Worm (Caenorhabditis elegans): ENCODE measurements around the gene zig-3.

zig-3 gene

DNA sequence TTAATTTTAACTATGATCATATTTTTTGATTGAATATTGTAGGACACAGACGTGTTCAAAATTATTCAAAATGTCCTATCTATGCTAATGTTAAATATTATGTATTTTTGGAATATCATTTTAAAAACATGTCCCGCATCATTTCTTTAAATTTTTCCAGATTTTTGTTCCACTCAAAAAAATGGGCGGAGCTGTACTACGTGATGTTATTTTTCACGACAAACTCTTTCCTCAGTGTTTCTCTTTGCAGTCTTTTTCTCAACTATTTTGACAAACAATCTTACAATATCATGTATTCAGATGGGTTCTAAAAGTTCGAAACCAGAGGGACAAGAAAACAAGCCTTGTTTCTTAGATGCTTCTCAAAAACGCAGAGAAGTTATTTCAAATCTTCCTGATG lies 45.9 kb downstream of the zig-3 start, which contains the start of gene F45E1.5 (continued):
- TF ChIP-seq B0261.1 (tag; optimal IDR thresholded peaks at IDR 0.05) = no peak

DNA sequence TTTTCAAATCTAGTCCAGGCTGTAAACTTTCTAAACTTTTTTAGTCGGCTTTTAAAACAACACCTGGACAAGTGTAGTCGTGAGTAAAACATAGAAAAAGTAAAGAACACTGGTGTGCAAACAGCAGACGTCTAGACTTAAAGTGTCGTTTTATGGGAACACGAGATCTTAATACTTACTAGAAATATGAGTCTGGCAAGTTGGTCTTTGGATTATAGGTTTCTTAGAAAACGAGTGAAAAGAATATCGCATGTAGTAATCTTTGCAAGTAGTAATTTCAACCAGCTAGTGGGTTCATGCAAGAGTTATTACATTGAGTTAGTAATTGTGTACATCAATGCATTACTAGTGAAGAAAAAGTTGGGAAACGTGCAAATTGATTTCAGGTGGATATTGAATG lies 46.9 kb downstream of the zig-3 start:
- TF ChIP-seq Y67H2A.10 (GFP tag; conservative IDR thresholded peaks at IDR 0.05) (no peak), C06A6.2 (GFP tag; conservative IDR thresholded peaks at IDR 0.05) (no peak), D2030.7 (GFP tag; IDR thresholded peaks at IDR 0.05) (no peak), attf-5 (GFP tag; optimal IDR thresholded peaks at IDR 0.05) (no peak), unc-62 (GFP tag; optimal IDR thresholded peaks at IDR 0.05) (no peak), lin-26 (GFP tag; IDR thresholded peaks at IDR 0.05) (no peak), somi-1 (GFP tag; optimal IDR thresholded peaks at IDR 0.05) (no peak), zim-3 (tag; optimal IDR thresholded peaks at IDR 0.05) (no peak), F39B2.1 (GFP tag; IDR thresholded peaks at IDR 0.05) (no peak), ceh-79 (tag; optimal IDR thresholded peaks at IDR 0.05) (no peak), xnd-1 (tag; optimal IDR thresholded peaks at IDR 0.05) (no peak), T07F8.4 (tag; optimal IDR thresholded peaks at IDR 0.05) (no peak), dox-1 (GFP tag; IDR thresholded peaks at IDR 0.05) (no peak), sptf-2 (GFP tag; optimal IDR thresholded peaks at IDR 0.05) (no peak), sdz-38 (tag; optimal IDR thresholded peaks at IDR 0.05) (no peak), snpc-1.3 (tag; optimal IDR thresholded peaks at IDR 0.05; ENCODE audit: insufficient read depth) (no peak), ceh-91 (GFP tag; IDR thresholded peaks at IDR 0.05) (no peak), attf-6 (GFP tag; IDR thresholded peaks at IDR 0.05) (no peak), lsl-1 (GFP tag; optimal IDR thresholded peaks at IDR 0.05) (no peak)

All from whole organism, young adult.